Fruit fly (Drosophila melanogaster) whole organism, adult: Measurements from ENCODE around the gene Tfb5.

Source experiments
- CG11617 ChIP-seq: fragments of 200-800 bp; sonication (Bioruptor generic); optimal IDR thresholded peaks from 2 replicates; lab custom pipeline; 2017; ENCODE audit warnings: mild to moderate bottlenecking, missing biosample characterization, missing genetic modification reagents, missing genetic modification characterization
- CG12768 ChIP-seq: fragments of 200-800 bp; sonication (Bioruptor generic); optimal IDR thresholded peaks from 2 replicates; lab custom pipeline; 2017; ENCODE audit warnings: missing biosample characterization, missing genetic modification characterization, mild to moderate bottlenecking, moderate library complexity, missing genetic modification reagents
- CG14711 ChIP-seq: fragments of 200-800 bp; sonication (Bioruptor generic); optimal IDR thresholded peaks from 2 replicates; lab custom pipeline; 2018; ENCODE audit warnings: missing biosample characterization, mild to moderate bottlenecking, missing genetic modification characterization, moderate library complexity
- CG1620 ChIP-seq: fragments of 200-800 bp; sonication (Bioruptor generic); optimal IDR thresholded peaks from 2 replicates; lab custom pipeline; 2016; ENCODE audit warnings: missing biosample characterization, missing genetic modification characterization
- CG33017 ChIP-seq: fragments of 200-800 bp; sonication (Bioruptor generic); optimal IDR thresholded peaks from 2 replicates; lab custom pipeline; 2018; ENCODE audit warnings: missing biosample characterization, mild to moderate bottlenecking, missing genetic modification characterization, moderate library complexity
- CG5204 ChIP-seq: fragments of 200-800 bp; sonication (Bioruptor generic); optimal IDR thresholded peaks from 2 replicates; lab custom pipeline; 2016; ENCODE audit warnings: missing biosample characterization, missing genetic modification characterization
- CG7045 ChIP-seq: fragments of 200-800 bp; sonication (Bioruptor generic); optimal IDR thresholded peaks from 2 replicates; lab custom pipeline; 2017; ENCODE audit warnings: missing biosample characterization, mild to moderate bottlenecking, missing genetic modification characterization
- CG7101 ChIP-seq: fragments of 200-800 bp; sonication (Bioruptor generic); optimal IDR thresholded peaks from 2 replicates; lab custom pipeline; 2018; ENCODE audit warnings: missing biosample characterization, mild to moderate bottlenecking, missing genetic modification characterization, moderate library complexity
- Clk ChIP-seq: fragments of 200-800 bp; sonication (Bioruptor generic); optimal IDR thresholded peaks from 2 replicates; lab custom pipeline; 2017; ENCODE audit warnings: missing biosample characterization, missing genetic modification characterization
- Crg-1 ChIP-seq: fragments of 200-800 bp; sonication (Bioruptor generic); optimal IDR thresholded peaks from 2 replicates; lab custom pipeline; 2016; ENCODE audit warnings: missing biosample characterization, missing genetic modification characterization
- Hr96 ChIP-seq: fragments of 200-800 bp; sonication (Bioruptor generic); optimal IDR thresholded peaks from 2 replicates; lab custom pipeline; 2016; ENCODE audit warnings: missing biosample characterization, missing genetic modification characterization
- Mnt ChIP-seq: fragments of 200-800 bp; sonication (Bioruptor generic); optimal IDR thresholded peaks from 2 replicates; lab custom pipeline; 2016; ENCODE audit warnings: missing biosample characterization, mild to moderate bottlenecking, missing genetic modification characterization
- bab1 ChIP-seq: fragments of 200-800 bp; sonication (Bioruptor generic); optimal IDR thresholded peaks from 3 replicates; lab custom pipeline; 2019; ENCODE audit warnings: missing biosample characterization, mild to moderate bottlenecking, missing genetic modification characterization, moderate library complexity
- cic ChIP-seq: fragments of 200-800 bp; sonication (Bioruptor generic); optimal IDR thresholded peaks from 2 replicates; lab custom pipeline; 2017; ENCODE audit warnings: missing biosample characterization, mild to moderate bottlenecking, missing genetic modification characterization, moderate library complexity
- cnc ChIP-seq, 2 experiments: fragments of >200 bp; optimal IDR thresholded peaks; 2 replicates each; lab custom pipeline; 2017
- kay ChIP-seq: fragments of 200-800 bp; sonication (Bioruptor generic); peaks from one replicate; lab custom pipeline; 2016; ENCODE audit warnings: missing biosample characterization, missing genetic modification characterization, borderline replicate concordance
- ovo ChIP-seq: fragments of 200-800 bp; sonication (Bioruptor generic); optimal IDR thresholded peaks from 2 replicates; lab custom pipeline; 2016; ENCODE audit warnings: missing biosample characterization, missing genetic modification characterization
- pad ChIP-seq: fragments of 200-800 bp; sonication (Bioruptor generic); optimal IDR thresholded peaks from 3 replicates; lab custom pipeline; 2017; ENCODE audit warnings: missing biosample characterization, missing genetic modification characterization, mild to moderate bottlenecking, moderate library complexity, missing genetic modification reagents
- tj ChIP-seq: fragments of 200-800 bp; sonication (Bioruptor generic); optimal IDR thresholded peaks from 3 replicates; lab custom pipeline; 2017; ENCODE audit warnings: missing biosample characterization, mild to moderate bottlenecking, missing genetic modification characterization, moderate library complexity
- toe ChIP-seq: fragments of 200-800 bp; sonication (Bioruptor generic); optimal IDR thresholded peaks from 2 replicates; lab custom pipeline; 2016; ENCODE audit warnings: missing biosample characterization, missing genetic modification characterization

The Tfb5 gene

DNA sequence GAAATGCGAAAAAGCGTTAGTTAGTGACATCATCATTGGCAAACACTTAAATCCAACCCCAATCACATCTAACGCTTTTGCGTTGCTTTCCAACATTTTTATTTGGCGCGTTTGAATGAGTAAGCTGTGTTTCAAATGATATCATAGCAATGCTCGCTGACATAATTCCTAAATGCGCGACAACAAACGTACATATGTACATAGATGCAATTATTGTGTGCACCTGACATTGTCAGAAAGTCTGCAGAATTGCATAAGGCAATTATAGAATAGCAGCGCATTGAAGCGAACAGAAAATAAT, 12.4 kb downstream of the Tfb5 start:
- TF ChIP-seq CG5204 (GFP tag; lab: Kevin White, UChicago), result no peak

DNA sequence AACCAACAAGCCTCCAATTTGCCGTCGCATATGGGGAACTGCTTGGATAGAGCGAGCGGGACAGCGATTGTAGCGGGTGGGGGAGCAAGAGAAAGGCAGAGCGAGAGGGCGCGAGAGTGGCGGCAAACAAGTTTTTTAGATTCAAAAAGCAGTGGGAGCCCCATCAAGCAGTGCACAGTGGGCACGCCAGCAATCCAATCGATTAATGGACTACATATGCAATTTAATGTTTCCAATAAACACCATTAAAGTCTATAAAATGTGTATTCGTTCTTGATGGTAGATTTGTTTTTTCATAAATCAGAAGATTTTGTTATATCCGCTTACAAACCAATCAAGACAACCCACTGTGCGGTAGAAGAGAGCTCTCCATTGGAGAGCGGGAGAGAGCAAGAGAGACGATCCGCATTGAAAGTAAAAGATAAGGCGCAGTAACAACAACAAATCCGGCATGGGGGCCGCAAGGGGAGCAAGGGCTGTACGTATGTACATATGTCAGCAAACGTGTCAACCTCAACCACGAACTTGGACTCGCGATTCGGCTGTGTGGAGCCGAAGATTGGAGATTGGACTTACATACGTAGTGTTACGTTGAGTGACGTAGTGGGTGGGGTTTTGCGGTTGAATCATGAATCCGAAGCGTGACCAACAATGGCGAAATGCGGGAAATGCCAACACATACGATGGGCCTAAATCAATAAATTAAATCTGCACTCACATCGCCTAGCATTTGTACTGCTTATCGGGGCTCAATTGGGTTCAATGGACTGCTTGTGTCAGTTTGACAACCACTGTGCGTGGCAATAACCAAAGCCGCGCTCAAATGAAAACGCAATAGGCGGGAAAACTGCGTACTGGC, 13.0 kb downstream of the Tfb5 start:
- TF ChIP-seq CG12768, result peak; percentile 93
- peak; percentile 93 for TF ChIP-seq CG33017 (tag; lab: Kevin White, UChicago)
- TF ChIP-seq CG5204 (GFP tag; lab: Kevin White, UChicago), result no peak
- TF ChIP-seq cic, result peak; percentile 95
- peak; percentile 95 for TF ChIP-seq pad (GFP tag; lab: Kevin White, UChicago)
- TF ChIP-seq CG14711 (tag; lab: Kevin White, UChicago), result peak; percentile 91
- peak; percentile 90 for TF ChIP-seq Clk
- peak; percentile 95 for TF ChIP-seq CG7101 (tag; lab: Kevin White, UChicago)
- TF ChIP-seq CG7045 (GFP tag; lab: Kevin White, UChicago), result peak; percentile 94
- TF ChIP-seq CG11617 (GFP tag; lab: Kevin White, UChicago), result peak; percentile 94
- TF ChIP-seq CG1620, result peak; percentile 92
- TF ChIP-seq Crg-1 (GFP tag; lab: Kevin White, UChicago), result peak; percentile 79
- peak; percentile 84 for TF ChIP-seq ovo
- TF ChIP-seq Mnt (GFP tag; lab: Kevin White, UChicago), result peak; percentile 79
- TF ChIP-seq bab1 (GFP tag; lab: Kevin White, UChicago), result peak; percentile 92
- no peak for TF ChIP-seq cnc (optimal IDR thresholded peaks at IDR 0.05; lab: Kevin White, UChicago)
- peak; percentile 51 for TF ChIP-seq toe (GFP tag; lab: Kevin White, UChicago)
- peak; percentile 81 for TF ChIP-seq tj
- peak; percentile 96 for TF ChIP-seq Hr96 (GFP tag; lab: Kevin White, UChicago)
- TF ChIP-seq kay (GFP tag; lab: Kevin White, UChicago), result peak; percentile 47

DNA sequence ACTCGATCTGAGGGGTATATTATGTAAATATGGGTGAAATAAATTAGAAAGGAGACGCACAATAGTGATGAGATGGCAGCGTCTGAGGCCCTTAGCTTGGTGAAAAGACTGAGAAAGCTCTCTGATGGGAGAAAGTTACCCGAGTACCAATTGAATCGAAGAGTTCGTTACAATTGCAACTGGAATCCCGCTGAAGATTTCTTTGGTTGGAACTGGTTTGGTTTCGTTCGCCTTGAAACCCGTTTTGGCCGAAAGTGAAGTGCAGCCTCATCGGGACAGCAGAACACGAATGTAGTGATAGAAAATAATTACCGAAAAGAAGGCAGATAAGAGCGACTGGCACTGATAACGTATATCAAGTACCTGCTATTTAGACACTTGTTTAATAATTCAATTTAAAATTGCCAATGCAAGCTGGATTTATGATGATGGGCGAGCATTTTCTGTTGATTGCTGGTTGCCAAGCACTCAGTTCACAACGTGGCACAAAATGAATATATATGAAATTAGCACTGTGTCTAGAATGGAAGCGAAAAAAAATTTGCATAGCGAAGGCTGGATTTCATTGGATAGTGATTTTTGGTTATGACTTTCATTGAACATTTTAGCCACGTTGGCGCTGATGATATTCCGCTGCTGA, 14.2 kb downstream of the Tfb5 start:
- peak; percentile 82 for TF ChIP-seq tj
- TF ChIP-seq CG12768, result no peak

DNA sequence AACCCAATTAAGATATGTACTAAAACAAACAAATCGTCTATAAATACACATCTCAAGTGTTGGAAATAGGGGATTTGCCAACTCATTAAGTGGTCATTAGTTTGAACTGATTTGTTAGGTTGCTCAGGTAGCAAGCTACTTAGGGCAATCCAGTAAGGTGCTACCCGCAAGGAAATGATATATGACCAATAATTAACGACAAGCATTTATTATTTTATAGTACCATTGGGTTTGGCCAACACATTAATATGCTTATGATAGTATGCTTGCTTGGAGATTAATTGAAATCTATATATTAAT, 14.8 kb downstream of the Tfb5 start:
- TF ChIP-seq Clk (no peak), CG5204 (GFP tag; lab: Kevin White, UChicago) (no peak), cnc (optimal IDR thresholded peaks at IDR 0.05; lab: Kevin White, UChicago) (no peak), Mnt (GFP tag; lab: Kevin White, UChicago) (no peak), ovo (no peak), CG14711 (tag; lab: Kevin White, UChicago) (no peak), Crg-1 (GFP tag; lab: Kevin White, UChicago) (no peak)

DNA sequence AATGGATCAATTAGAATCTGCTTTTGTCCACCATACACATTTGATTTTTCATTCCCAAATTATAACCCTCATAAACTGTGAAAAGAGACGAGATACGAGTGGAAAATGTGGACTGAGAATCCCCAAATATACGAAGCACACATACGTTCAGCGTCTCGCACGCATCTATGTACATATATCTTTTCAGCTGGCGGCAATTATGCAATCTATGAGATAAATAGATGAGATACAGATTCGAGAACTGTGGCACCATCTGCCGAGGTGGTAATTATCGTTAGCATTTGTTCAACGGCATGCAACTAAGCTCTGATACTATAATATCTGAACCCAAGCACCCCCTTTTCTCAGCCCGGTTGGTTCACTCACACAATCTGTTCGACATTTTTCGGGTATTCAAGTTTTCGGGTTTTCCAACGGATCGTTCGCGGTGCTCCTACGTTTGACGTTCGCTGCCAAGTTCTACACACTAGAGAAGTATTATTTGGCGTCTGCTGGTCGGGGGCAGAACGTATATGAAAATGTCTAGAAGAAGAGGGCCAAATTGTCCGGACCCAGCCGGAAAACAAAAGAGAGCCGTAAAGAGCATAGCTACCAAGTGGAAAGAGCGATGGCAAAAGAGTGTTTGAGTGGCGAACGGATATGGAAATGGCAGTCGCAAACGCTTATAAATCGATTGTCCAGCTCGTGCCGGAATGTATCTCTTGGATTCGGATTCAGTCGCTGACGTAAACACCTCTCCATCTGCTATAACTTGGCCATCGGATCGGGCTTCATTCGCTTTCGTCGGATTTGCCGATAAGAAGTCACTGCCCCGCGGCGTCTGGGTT, 15.4 kb downstream of the Tfb5 start:
- TF ChIP-seq CG1620 (no peak), bab1 (GFP tag; lab: Kevin White, UChicago) (no peak), pad (GFP tag; lab: Kevin White, UChicago) (no peak), CG7101 (tag; lab: Kevin White, UChicago) (no peak), CG11617 (GFP tag; lab: Kevin White, UChicago) (no peak), tj (no peak), CG14711 (tag; lab: Kevin White, UChicago) (no peak), CG33017 (tag; lab: Kevin White, UChicago) (no peak), toe (GFP tag; lab: Kevin White, UChicago) (no peak), cic (no peak), kay (GFP tag; lab: Kevin White, UChicago) (no peak), Clk (no peak), cnc (optimal IDR thresholded peaks at IDR 0.05; lab: Kevin White, UChicago) (no peak)

DNA sequence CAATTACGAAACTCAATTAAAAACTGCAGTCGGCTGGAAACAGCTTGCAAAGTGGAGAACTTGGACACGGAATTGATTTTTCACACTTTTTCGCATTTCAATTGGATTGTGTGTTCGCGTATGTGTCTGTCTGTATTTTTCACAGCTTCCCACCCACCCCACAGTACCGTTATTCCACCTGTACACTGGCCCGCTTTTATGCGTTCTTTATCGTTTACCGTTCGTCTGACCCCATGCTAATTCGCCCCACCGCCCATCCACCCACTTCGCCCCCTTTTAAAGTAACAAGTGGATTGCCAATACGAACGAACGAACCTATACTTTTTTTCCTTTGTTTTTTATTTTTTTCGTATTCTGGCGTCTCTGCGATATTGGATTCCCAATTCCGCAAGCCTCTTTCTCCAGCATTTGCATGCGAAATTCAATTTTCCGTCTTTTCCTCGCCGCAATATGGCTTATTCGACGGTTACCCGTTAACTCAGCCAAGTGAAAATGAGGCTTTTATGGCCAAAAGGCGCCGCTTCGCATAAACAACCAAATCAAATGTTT, 28.5 kb downstream of the Tfb5 start:
- TF ChIP-seq Clk (no peak), Mnt (GFP tag; lab: Kevin White, UChicago) (no peak), toe (GFP tag; lab: Kevin White, UChicago) (no peak), pad (GFP tag; lab: Kevin White, UChicago) (peak; percentile 9), cnc (optimal IDR thresholded peaks at IDR 0.05; lab: Kevin White, UChicago) (no peak), ovo (peak; percentile 86), CG1620 (no peak), CG12768 (no peak), tj (peak; percentile 41), bab1 (GFP tag; lab: Kevin White, UChicago) (no peak), CG7045 (GFP tag; lab: Kevin White, UChicago) (no peak), CG14711 (tag; lab: Kevin White, UChicago) (no peak)
